Fruit fly (Drosophila melanogaster): ENCODE data around the gene CG13606.

DNA sequence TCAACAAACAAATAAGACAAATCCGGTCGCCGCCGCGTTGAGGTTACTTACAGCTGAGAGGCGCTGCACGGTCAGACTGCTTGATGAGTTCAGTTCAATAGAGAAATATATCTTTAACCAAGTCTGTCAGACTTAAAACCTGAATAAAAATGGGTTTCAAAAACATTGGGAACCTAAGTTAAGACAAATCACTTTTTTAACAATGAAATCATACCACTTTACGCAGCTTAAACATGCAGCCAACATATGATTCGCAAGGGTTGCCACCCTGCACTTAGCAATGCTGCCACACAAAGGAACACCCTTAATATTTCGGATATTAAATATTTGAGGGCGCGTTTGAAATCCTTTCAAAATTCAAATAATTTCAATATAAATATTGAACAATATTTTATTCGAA lies 16.2 kb downstream of the CG13606 start, which contains the start of gene CG5515:
- no peak for TF ChIP-seq usp (GFP tag; optimal IDR thresholded peaks at IDR 0.05)
- TF ChIP-seq psq (optimal IDR thresholded peaks at IDR 0.05), result no peak
- TF ChIP-seq Dll (optimal IDR thresholded peaks at IDR 0.05), result no peak
- TF ChIP-seq EcR (GFP tag; optimal IDR thresholded peaks at IDR 0.05), result no peak

Data from whole organism.